Worm (Caenorhabditis elegans) whole organism, early embryonic: ENCODE data around the gene clec-181.

Experiments
- B0310.2 ChIP-seq: sonication (generic microtip); optimal IDR thresholded peaks from 2 replicates; lab custom pipeline; 2016; ENCODE audit warnings: mild to moderate bottlenecking, missing genetic modification characterization, missing compliant biosample characterization
- F13C5.2 ChIP-seq: sonication (generic microtip); optimal IDR thresholded peaks from 2 replicates; lab custom pipeline; 2017; ENCODE audit warnings: mild to moderate bottlenecking, missing genetic modification characterization, inconsistent platforms, missing compliant biosample characterization
- aly-1 ChIP-seq: sonication (generic microtip); optimal IDR thresholded peaks from 2 replicates; lab custom pipeline; 2016; ENCODE audit warnings: missing genetic modification characterization, missing compliant biosample characterization
- ama-1 ChIP-seq: fragments of 150-350 bp; optimal IDR thresholded peaks from 2 replicates; lab custom pipeline; 2014
- ceh-13 ChIP-seq: fragments of 200-800 bp; sonication (Bioruptor generic); optimal IDR thresholded peaks from 2 replicates; lab custom pipeline; 2018; ENCODE audit warnings: mild to moderate bottlenecking, missing genetic modification characterization, missing compliant biosample characterization
- ceh-36 ChIP-seq: sonication (generic microtip); optimal IDR thresholded peaks from 2 replicates; lab custom pipeline; 2016; ENCODE audit warnings: missing genetic modification characterization, inconsistent platforms, missing compliant biosample characterization
- ets-7 ChIP-seq: sonication (generic microtip); optimal IDR thresholded peaks from 2 replicates; lab custom pipeline; 2016; ENCODE audit warnings: missing genotype, missing genetic modification characterization, missing compliant biosample characterization
- flt-1 ChIP-seq: fragments of 200-800 bp; sonication (Bioruptor generic); IDR thresholded peaks from 2 replicates; pipeline ENCODE4 v1.3.6; 2022; ENCODE audit warnings: missing genetic modification characterization, missing compliant biosample characterization
- hmbx-1 ChIP-seq: sonication (generic microtip); optimal IDR thresholded peaks from 2 replicates; lab custom pipeline; 2016; ENCODE audit warnings: mild to moderate bottlenecking, missing genetic modification characterization, missing compliant biosample characterization
- hmg-4 ChIP-seq: fragments of 200-800 bp; sonication (Bioruptor generic); optimal IDR thresholded peaks from 2 replicates; lab custom pipeline; 2018; ENCODE audit warnings: mild to moderate bottlenecking, missing genetic modification characterization, missing compliant biosample characterization
- hnd-1 ChIP-seq: sonication (generic microtip); optimal IDR thresholded peaks from 2 replicates; lab custom pipeline; 2016; ENCODE audit warnings: missing genetic modification characterization, missing compliant biosample characterization
- pes-1 ChIP-seq: fragments of 200-800 bp; sonication (Bioruptor generic); IDR thresholded peaks from 2 replicates; pipeline ENCODE4 v1.3.6; 2022; ENCODE audit warnings: missing genetic modification reagents, missing genetic modification characterization, missing compliant biosample characterization
- scrt-1 ChIP-seq: fragments of 200-800 bp; sonication (Bioruptor generic); IDR thresholded peaks from 2 replicates; pipeline ENCODE4 v1.3.6; 2022; ENCODE audit warnings: missing genetic modification characterization, missing compliant biosample characterization
- sea-1 ChIP-seq: fragments of 200-800 bp; sonication (Bioruptor generic); conservative IDR thresholded peaks from 2 replicates; pipeline ENCODE4 v1.3.6; 2022; ENCODE audit warnings: missing genetic modification characterization, missing compliant biosample characterization
- tbx-11 ChIP-seq: fragments of 200-800 bp; sonication (Bioruptor generic); IDR thresholded peaks from 2 replicates; pipeline ENCODE4 v1.3.6; 2022; ENCODE audit warnings: missing genetic modification characterization, missing compliant biosample characterization
- tbx-37 ChIP-seq: fragments of 200-800 bp; sonication (Bioruptor generic); conservative IDR thresholded peaks from 2 replicates; pipeline ENCODE4 v1.3.6; 2022; ENCODE audit warnings: missing genetic modification reagents, missing genetic modification characterization, missing compliant biosample characterization
- tra-4 ChIP-seq: sonication (generic microtip); optimal IDR thresholded peaks from 2 replicates; lab custom pipeline; 2017; ENCODE audit warnings: missing genetic modification characterization, missing compliant biosample characterization

clec-181 gene

DNA sequence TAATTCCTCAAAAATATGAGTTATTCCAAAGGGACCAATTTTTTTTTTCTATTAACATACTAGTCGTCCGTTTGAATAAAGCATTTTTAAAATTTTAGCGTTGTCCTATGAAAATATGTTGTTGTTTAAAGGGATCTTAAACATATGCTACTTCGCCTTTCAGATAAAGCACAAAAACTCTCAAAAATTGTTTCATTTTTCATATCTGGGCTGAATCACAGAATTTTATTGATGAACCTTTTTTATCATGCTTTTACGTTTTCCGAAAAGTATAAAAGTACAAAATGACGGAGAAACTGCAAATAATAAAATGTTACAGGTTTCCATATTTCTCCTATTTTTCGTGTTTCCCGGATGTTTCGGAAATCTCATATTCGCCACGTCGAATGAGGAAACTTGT, at the start of gene clec-181:
Gene clec-181, plus strand, starts transcription at position 301 of the 400 bp plus-strand sequence.
- TF ChIP-seq sea-1 (GFP tag; lab: Robert Waterston, UW) (no peak), hnd-1 (tag; lab: Kevin White, UChicago) (no peak), F13C5.2 (tag; lab: Kevin White, UChicago) (no peak), ceh-13 (GFP tag; lab: Kevin White, UChicago) (no peak), tbx-11 (GFP tag; lab: Robert Waterston, UW) (no peak), hmbx-1 (tag; lab: Kevin White, UChicago) (no peak), tbx-37 (GFP tag; lab: Robert Waterston, UW) (no peak)

DNA sequence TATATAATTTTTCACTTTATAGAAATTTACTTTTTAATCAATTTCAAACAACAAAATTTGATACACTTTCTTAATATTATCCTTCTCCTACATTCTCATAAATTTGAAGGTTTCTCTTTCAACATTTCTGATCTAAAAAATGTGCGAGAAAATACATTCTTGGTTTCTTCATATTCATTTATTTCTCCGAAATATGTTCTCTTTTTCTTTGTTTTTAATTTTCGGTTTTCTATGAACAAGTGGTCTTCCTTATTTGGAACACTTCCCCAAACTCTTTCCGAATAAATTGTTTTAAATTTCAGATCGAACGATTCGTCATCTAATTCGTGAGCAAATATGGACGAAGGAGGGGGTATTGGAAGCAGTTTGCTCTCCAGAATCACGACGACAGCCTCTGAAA, 36.7 kb upstream of the clec-181 start, which contains the start of gene npr-22:
Gene npr-22, plus strand, starts transcription at position 301 of the 400 bp plus-strand sequence.
- no peak for TF ChIP-seq hmg-4 (GFP tag; lab: Kevin White, UChicago)
- TF ChIP-seq tra-4 (tag; lab: Kevin White, UChicago) = no peak
- no peak for TF ChIP-seq flt-1

- TF ChIP-seq tbx-37 (GFP tag; lab: Robert Waterston, UW) = no peak
- TF ChIP-seq hmg-4 (GFP tag; lab: Kevin White, UChicago) = no peak
- no peak for TF ChIP-seq F13C5.2 (tag; lab: Kevin White, UChicago)
- no peak for TF ChIP-seq scrt-1 (GFP tag; lab: Robert Waterston, UW)
- TF ChIP-seq ceh-13 (GFP tag; lab: Kevin White, UChicago) = no peak
These were observed 25.6 kb upstream of the clec-181 start, which contains the start of gene Y59H11AM.4 for ce11 chrIV:8570253-8570652. TSS of gene Y59H11AM.4 (minus strand) at chrIV:8570353.

- no peak for TF ChIP-seq ets-7 (tag; lab: Kevin White, UChicago)
- TF ChIP-seq tbx-37 (GFP tag; lab: Robert Waterston, UW) = no peak
- no peak for TF ChIP-seq hnd-1 (tag; lab: Kevin White, UChicago)
- no peak for TF ChIP-seq tra-4 (tag; lab: Kevin White, UChicago)
- no peak for TF ChIP-seq sea-1 (GFP tag; lab: Robert Waterston, UW)
- TF ChIP-seq tbx-11 (GFP tag; lab: Robert Waterston, UW) = no peak
- no peak for TF ChIP-seq B0310.2 (tag; lab: Kevin White, UChicago)
These were observed 25.1 kb upstream of the clec-181 start for ce11 chrIV:8570719-8571118.

DNA sequence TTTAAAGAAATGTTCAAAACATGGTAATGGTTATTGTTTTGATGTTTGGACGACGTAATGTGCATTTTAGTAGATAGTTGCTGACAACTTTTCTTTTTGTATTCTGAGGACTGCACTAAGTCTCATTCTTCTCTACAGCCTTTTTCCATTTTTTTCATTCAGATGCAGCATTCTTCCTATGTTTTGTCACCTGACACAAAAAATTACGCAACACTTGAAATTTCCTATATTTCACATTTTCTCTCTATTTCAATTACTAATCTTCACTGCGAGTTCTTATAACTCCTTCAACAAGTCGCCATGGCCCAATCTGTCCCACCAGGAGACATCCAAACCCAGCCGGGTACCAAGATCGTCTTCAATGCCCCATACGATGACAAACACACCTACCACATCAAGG, 24.7 kb upstream of the clec-181 start, which contains the start of gene Y59H11AM.1:
Gene Y59H11AM.1, plus strand, starts transcription at position 301 of the 400 bp plus-strand sequence.
- TF ChIP-seq ceh-36 (tag; lab: Kevin White, UChicago) = no peak
- no peak for TF ChIP-seq sea-1 (GFP tag; lab: Robert Waterston, UW)
- no peak for TF ChIP-seq tbx-37 (GFP tag; lab: Robert Waterston, UW)
- no peak for TF ChIP-seq flt-1
- no peak for TF ChIP-seq hmg-4 (GFP tag; lab: Kevin White, UChicago)
- TF ChIP-seq pes-1 (GFP tag; lab: Robert Waterston, UW) = no peak
- TF ChIP-seq F13C5.2 (tag; lab: Kevin White, UChicago) = no peak
- TF ChIP-seq B0310.2 (tag; lab: Kevin White, UChicago) = no peak
- TF ChIP-seq scrt-1 (GFP tag; lab: Robert Waterston, UW) = no peak
- TF ChIP-seq tra-4 (tag; lab: Kevin White, UChicago) = no peak
- TF ChIP-seq ets-7 (tag; lab: Kevin White, UChicago) = no peak

DNA sequence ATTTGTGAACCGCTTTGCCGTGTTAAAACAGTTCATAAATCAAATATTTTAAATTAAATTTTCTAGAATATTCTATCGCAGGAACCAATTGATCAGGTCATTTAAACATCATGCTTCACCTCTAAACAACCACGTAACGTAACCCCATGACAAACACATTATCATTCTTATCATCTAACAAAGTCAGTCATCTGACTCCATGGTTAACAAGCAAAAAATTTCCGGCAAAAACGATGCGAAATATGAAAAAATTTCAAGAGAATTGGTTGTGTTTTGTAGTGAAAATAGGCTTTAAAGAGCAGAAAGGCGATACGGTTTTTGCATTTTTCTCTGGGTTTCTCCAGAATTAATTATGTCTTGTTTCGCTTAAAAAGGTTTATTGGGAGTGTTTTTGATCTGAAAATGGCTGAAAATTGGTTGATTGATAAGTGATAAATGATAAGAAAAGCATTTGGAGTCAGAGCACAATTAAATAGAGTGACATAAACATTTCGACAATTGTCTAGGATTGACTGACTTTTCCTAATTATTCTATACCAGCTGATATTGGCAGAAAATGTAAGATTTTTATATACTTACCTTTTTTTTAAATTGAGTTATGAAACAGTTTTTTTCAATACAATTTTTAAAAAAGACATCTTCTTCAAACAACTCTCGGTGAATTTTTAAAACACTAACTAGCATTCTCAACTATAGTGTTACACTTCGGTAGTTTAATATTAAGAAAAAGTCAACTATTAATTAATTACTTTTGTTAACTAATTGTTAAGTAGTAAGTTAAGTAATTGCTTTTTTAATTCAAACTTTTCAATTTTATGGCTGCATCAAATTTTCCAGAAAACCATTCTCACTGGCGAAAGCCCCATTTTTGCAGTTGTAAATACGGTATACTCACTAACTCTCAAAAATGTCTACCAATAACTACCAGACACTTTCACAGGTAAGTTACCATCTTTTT, 10.5 kb upstream of the clec-181 start, which contains the start of gene catp-7:
Gene catp-7, plus strand, starts transcription at position 908 of the 958 bp plus-strand sequence.
- TF ChIP-seq scrt-1 (GFP tag; lab: Robert Waterston, UW) = no peak
- no peak for TF ChIP-seq flt-1
- no peak for TF ChIP-seq B0310.2 (tag; lab: Kevin White, UChicago)
- no peak for TF ChIP-seq hmbx-1 (tag; lab: Kevin White, UChicago)
- TF ChIP-seq tra-4 (tag; lab: Kevin White, UChicago) = no peak
- no peak for TF ChIP-seq F13C5.2 (tag; lab: Kevin White, UChicago)
- TF ChIP-seq ama-1 (lab: Kevin White, UChicago) = no peak
- TF ChIP-seq sea-1 (GFP tag; lab: Robert Waterston, UW) = no peak
- no peak for TF ChIP-seq pes-1 (GFP tag; lab: Robert Waterston, UW)
- TF ChIP-seq ceh-36 (tag; lab: Kevin White, UChicago) = no peak
- no peak for TF ChIP-seq tbx-37 (GFP tag; lab: Robert Waterston, UW)
- TF ChIP-seq ets-7 (tag; lab: Kevin White, UChicago) = no peak
- no peak for TF ChIP-seq hmg-4 (GFP tag; lab: Kevin White, UChicago)
- TF ChIP-seq ceh-13 (GFP tag; lab: Kevin White, UChicago) = no peak
- no peak for TF ChIP-seq hnd-1 (tag; lab: Kevin White, UChicago)
- TF ChIP-seq tbx-11 (GFP tag; lab: Robert Waterston, UW) = no peak
- no peak for TF ChIP-seq aly-1 (tag; lab: Kevin White, UChicago)

- TF ChIP-seq sea-1 (GFP tag; lab: Robert Waterston, UW) = no peak
- TF ChIP-seq tbx-37 (GFP tag; lab: Robert Waterston, UW) = no peak
- TF ChIP-seq aly-1 (tag; lab: Kevin White, UChicago) = no peak
- TF ChIP-seq ceh-13 (GFP tag; lab: Kevin White, UChicago) = no peak
- TF ChIP-seq tbx-11 (GFP tag; lab: Robert Waterston, UW) = no peak
These were observed 8.8 kb upstream of the clec-181 start for ce11 chrIV:8587057-8587456.
